Worm (Caenorhabditis elegans) whole organism, young adult: Measurements from ENCODE around the gene erh-1.
A peak's percentile ranks its signal among the peaks of the same experiment; 100 is the strongest.

Experiments used
- B0019.2 ChIP-seq: fragments of 200-800 bp; sonication (Bioruptor generic); conservative IDR thresholded peaks from 2 replicates; pipeline ENCODE4 v1.3.6; 2022; ENCODE audit warnings: missing genetic modification reagents, missing genetic modification characterization, missing compliant biosample characterization
- C17E4.6 ChIP-seq: fragments of 200-800 bp; sonication (Bioruptor generic); IDR thresholded peaks from 2 replicates; pipeline ENCODE4 v1.3.6; 2022; ENCODE audit warnings: missing genetic modification reagents, missing genetic modification characterization, missing compliant biosample characterization
- F22D6.2 ChIP-seq: sonication (generic microtip); optimal IDR thresholded peaks from 2 replicates; lab custom pipeline; 2016; ENCODE audit warnings: mild to moderate bottlenecking, missing genetic modification characterization, missing compliant biosample characterization
- F23B12.7 ChIP-seq: sonication (generic microtip); optimal IDR thresholded peaks from 2 replicates; lab custom pipeline; 2017; ENCODE audit warnings: missing genetic modification characterization, mild to moderate bottlenecking, missing compliant biosample characterization, antibody characterized with exemption, moderate library complexity; ENCODE audit not compliant: insufficient read depth
- F33H1.4 ChIP-seq: fragments of 200-800 bp; sonication (Bioruptor generic); IDR thresholded peaks from 2 replicates; pipeline ENCODE4 v1.3.6; 2022; ENCODE audit warnings: missing genetic modification reagents, missing genetic modification characterization, missing compliant biosample characterization
- K11D2.4 ChIP-seq: fragments of 200-800 bp; sonication (Bioruptor generic); IDR thresholded peaks from 2 replicates; pipeline ENCODE4 v1.3.6; 2022; ENCODE audit warnings: missing genetic modification reagents, missing genetic modification characterization, missing compliant biosample characterization
- T26A5.8 ChIP-seq: sonication (generic microtip); optimal IDR thresholded peaks from 2 replicates; lab custom pipeline; 2016; ENCODE audit warnings: missing genetic modification characterization, missing compliant biosample characterization
- Y56A3A.18 ChIP-seq: fragments of 200-800 bp; sonication (Bioruptor generic); IDR thresholded peaks from 2 replicates; pipeline ENCODE4 v1.3.6; 2022; ENCODE audit warnings: missing genetic modification reagents, missing genetic modification characterization, missing compliant biosample characterization
- ZK185.1 ChIP-seq: sonication (generic microtip); optimal IDR thresholded peaks from 2 replicates; lab custom pipeline; 2016; ENCODE audit warnings: mild to moderate bottlenecking, missing genetic modification characterization, missing compliant biosample characterization; ENCODE audit not compliant: poor library complexity, severe bottlenecking
- aptf-3 ChIP-seq: fragments of 200-800 bp; sonication (Bioruptor generic); IDR thresholded peaks from 2 replicates; pipeline ENCODE4 v1.3.6; 2022; ENCODE audit warnings: missing genetic modification characterization, missing compliant biosample characterization
- atf-7 ChIP-seq: sonication (generic microtip); optimal IDR thresholded peaks from 2 replicates; lab custom pipeline; 2017; ENCODE audit warnings: mild to moderate bottlenecking, missing genetic modification characterization, missing compliant biosample characterization
- athp-1 ChIP-seq: sonication (generic microtip); optimal IDR thresholded peaks from 2 replicates; lab custom pipeline; 2017; ENCODE audit warnings: mild to moderate bottlenecking, missing genetic modification characterization, missing compliant biosample characterization
- ceh-27 ChIP-seq: fragments of 200-800 bp; sonication (Bioruptor generic); optimal IDR thresholded peaks from 2 replicates; lab custom pipeline; 2018; ENCODE audit warnings: mild to moderate bottlenecking, missing genetic modification characterization, moderate library complexity, missing compliant biosample characterization
- dpl-1 ChIP-seq: fragments of 150-350 bp; optimal IDR thresholded peaks from 2 replicates; lab custom pipeline; 2014; ENCODE audit warnings: missing biosample characterization, missing genetic modification reagents, missing genetic modification characterization
- efl-1 ChIP-seq: fragments of 150-350 bp; optimal IDR thresholded peaks from 2 replicates; lab custom pipeline; 2014; ENCODE audit warnings: missing biosample characterization, missing genetic modification reagents, missing genetic modification characterization
- ekl-4 ChIP-seq: fragments of 200-800 bp; sonication (Bioruptor generic); IDR thresholded peaks from 2 replicates; pipeline ENCODE4 v1.3.6; 2022; ENCODE audit warnings: missing genetic modification reagents, missing genetic modification characterization, missing compliant biosample characterization
- ets-4 ChIP-seq: fragments of 200-800 bp; sonication (Bioruptor generic); optimal IDR thresholded peaks from 2 replicates; lab custom pipeline; 2018; ENCODE audit warnings: mild to moderate bottlenecking, missing genetic modification characterization, missing compliant biosample characterization
- gei-17 ChIP-seq: fragments of 200-800 bp; sonication (Bioruptor generic); optimal IDR thresholded peaks from 2 replicates; lab custom pipeline; 2018; ENCODE audit warnings: mild to moderate bottlenecking, missing genetic modification characterization, missing compliant biosample characterization
- hlh-26 ChIP-seq: fragments of 200-800 bp; sonication (Bioruptor generic); conservative IDR thresholded peaks from 2 replicates; pipeline ENCODE4 v1.3.6; 2022; ENCODE audit warnings: missing genetic modification reagents, missing genetic modification characterization, missing compliant biosample characterization
- hmg-20 ChIP-seq: fragments of 200-800 bp; sonication (Bioruptor generic); IDR thresholded peaks from 2 replicates; pipeline ENCODE4 v1.3.6; 2022; ENCODE audit warnings: missing genetic modification reagents, missing genetic modification characterization, missing compliant biosample characterization
- hrde-1 ChIP-seq: sonication (generic microtip); optimal IDR thresholded peaks from 2 replicates; lab custom pipeline; 2016; ENCODE audit warnings: missing genetic modification characterization, mild to moderate bottlenecking, missing compliant biosample characterization, moderate library complexity, missing genotype, missing genetic modification reagents, borderline replicate concordance
- lag-1 ChIP-seq: fragments of 200-800 bp; sonication (Bioruptor generic); IDR thresholded peaks from 2 replicates; pipeline ENCODE4 v1.3.6; 2022; ENCODE audit warnings: missing genetic modification reagents, missing genetic modification characterization, missing compliant biosample characterization
- let-607 ChIP-seq, 2 experiments: fragments of 200-800 bp in 1 of 2; sonication (Bioruptor generic) in 1 of 2; sonication (generic microtip) in 1 of 2; optimal IDR thresholded peaks; 2 replicates each; lab custom pipeline; 2016 to 2018; ENCODE audit warnings: mild to moderate bottlenecking in 2 of 2, missing compliant biosample characterization in 2 of 2, missing genetic modification characterization in 2 of 2, moderate library complexity in 2 of 2, missing genotype in 1 of 2
- lin-35 ChIP-seq, 3 experiments: fragments of 150-350 bp in 2 of 3; sonication (generic microtip) in 1 of 3; optimal IDR thresholded peaks; 2 replicates each; lab custom pipeline; 2014 to 2018; ENCODE audit warnings: missing biosample characterization in 3 of 3, missing genetic modification characterization in 3 of 3, missing genetic modification reagents in 3 of 3
- lin-54 ChIP-seq: fragments of 200-800 bp; sonication (Bioruptor generic); optimal IDR thresholded peaks from 2 replicates; lab custom pipeline; 2018; ENCODE audit warnings: mild to moderate bottlenecking, missing genetic modification characterization, missing compliant biosample characterization
- lir-1 ChIP-seq: fragments of 200-800 bp; sonication (Bioruptor generic); conservative IDR thresholded peaks from 2 replicates; pipeline ENCODE4 v1.3.6; 2022; ENCODE audit warnings: missing genetic modification reagents, missing genetic modification characterization, missing compliant biosample characterization
- lsl-1 ChIP-seq: fragments of 200-800 bp; sonication (Bioruptor generic); optimal IDR thresholded peaks from 2 replicates; lab custom pipeline; 2018; ENCODE audit warnings: mild to moderate bottlenecking, missing genetic modification characterization, moderate library complexity, missing compliant biosample characterization
- madf-3 ChIP-seq: fragments of 200-800 bp; sonication (Bioruptor generic); IDR thresholded peaks from 2 replicates; pipeline ENCODE4 v1.3.6; 2022; ENCODE audit warnings: missing genetic modification reagents, missing genetic modification characterization, missing compliant biosample characterization
- madf-6 ChIP-seq: fragments of 200-800 bp; sonication (Bioruptor generic); IDR thresholded peaks from 2 replicates; pipeline ENCODE4 v1.3.6; 2022; ENCODE audit warnings: missing genetic modification reagents, missing genetic modification characterization, missing compliant biosample characterization
- mcd-1 ChIP-seq: fragments of 200-800 bp; sonication (Bioruptor generic); IDR thresholded peaks from 2 replicates; pipeline ENCODE4 v1.3.6; 2022; ENCODE audit warnings: missing genetic modification reagents, missing genetic modification characterization, missing compliant biosample characterization
- mes-4 ChIP-seq: sonication (generic microtip); optimal IDR thresholded peaks from 2 replicates; lab custom pipeline; 2016; ENCODE audit warnings: missing genotype, missing genetic modification characterization, missing compliant biosample characterization
- nfyb-1 ChIP-seq: fragments of 200-800 bp; sonication (Bioruptor generic); IDR thresholded peaks from 2 replicates; pipeline ENCODE4 v1.3.6; 2022; ENCODE audit warnings: missing genetic modification reagents, missing genetic modification characterization, missing compliant biosample characterization
- pbrm-1 ChIP-seq: fragments of 200-800 bp; sonication (Bioruptor generic); IDR thresholded peaks from 2 replicates; pipeline ENCODE4 v1.3.6; 2022; ENCODE audit warnings: missing genetic modification reagents, missing genetic modification characterization, missing compliant biosample characterization
- pha-4 ChIP-seq: fragments of 150-350 bp; sonication (generic microtip); optimal IDR thresholded peaks from 2 replicates; lab custom pipeline; 2014; ENCODE audit warnings: missing biosample characterization, missing genetic modification reagents, missing genetic modification characterization
- rcor-1 ChIP-seq: fragments of 200-800 bp; sonication (Bioruptor generic); IDR thresholded peaks from 2 replicates; pipeline ENCODE4 v1.3.6; 2022; ENCODE audit warnings: missing genetic modification reagents, missing genetic modification characterization, missing compliant biosample characterization
- repo-1 ChIP-seq: sonication (generic microtip); optimal IDR thresholded peaks from 2 replicates; lab custom pipeline; 2017; ENCODE audit warnings: mild to moderate bottlenecking, missing genetic modification characterization, missing compliant biosample characterization
- sdz-38 ChIP-seq: sonication (generic microtip); optimal IDR thresholded peaks from 2 replicates; lab custom pipeline; 2016; ENCODE audit warnings: missing genotype, missing genetic modification characterization, missing compliant biosample characterization
- snpc-1.1 ChIP-seq: sonication (generic microtip); optimal IDR thresholded peaks from 2 replicates; lab custom pipeline; 2017; ENCODE audit warnings: missing genetic modification characterization, mild to moderate bottlenecking, missing compliant biosample characterization, antibody characterized with exemption, moderate library complexity, missing genotype, missing genetic modification reagents; ENCODE audit not compliant: insufficient read depth
- snpc-1.3 ChIP-seq: sonication (generic microtip); optimal IDR thresholded peaks from 2 replicates; lab custom pipeline; 2017; ENCODE audit warnings: missing genetic modification characterization, mild to moderate bottlenecking, missing compliant biosample characterization, antibody characterized with exemption, moderate library complexity, missing genotype, missing genetic modification reagents; ENCODE audit not compliant: insufficient read depth
- snpc-4 ChIP-seq, 5 experiments: fragments of 150-350 bp in 1 of 5; sonication (generic microtip) in 4 of 5; optimal IDR thresholded peaks; 2 replicates each; lab custom pipeline; 2014 to 2018; ENCODE audit warnings: missing genetic modification characterization in 5 of 5, missing biosample characterization in 3 of 5, antibody characterized with exemption in 2 of 5, mild to moderate bottlenecking in 2 of 5, missing compliant biosample characterization in 2 of 5, missing genotype in 2 of 5, moderate library complexity in 2 of 5, missing genetic modification reagents in 1 of 5
- sptf-2 ChIP-seq: fragments of 200-800 bp; sonication (Bioruptor generic); optimal IDR thresholded peaks from 2 replicates; lab custom pipeline; 2018; ENCODE audit warnings: mild to moderate bottlenecking, missing genetic modification characterization, missing compliant biosample characterization
- tlf-1 ChIP-seq: fragments of 200-800 bp; sonication (Bioruptor generic); optimal IDR thresholded peaks from 2 replicates; lab custom pipeline; 2018; ENCODE audit warnings: mild to moderate bottlenecking, missing genetic modification characterization, missing compliant biosample characterization
- unc-130 ChIP-seq: sonication (generic microtip); optimal IDR thresholded peaks from 2 replicates; lab custom pipeline; 2016; ENCODE audit warnings: missing genetic modification reagents, missing genetic modification characterization, missing compliant biosample characterization
- unc-62 ChIP-seq: fragments of 150-350 bp; optimal IDR thresholded peaks from 2 replicates; lab custom pipeline; 2014; ENCODE audit warnings: missing biosample characterization, missing genetic modification reagents, missing genetic modification characterization
- zim-3 ChIP-seq: sonication (generic microtip); optimal IDR thresholded peaks from 2 replicates; lab custom pipeline; 2017; ENCODE audit warnings: mild to moderate bottlenecking, missing genetic modification characterization, moderate library complexity, missing compliant biosample characterization
- ztf-18 ChIP-seq: sonication (generic microtip); optimal IDR thresholded peaks from 2 replicates; lab custom pipeline; 2016; ENCODE audit warnings: missing genotype, mild to moderate bottlenecking, missing genetic modification characterization, missing compliant biosample characterization
- ztf-26 ChIP-seq: sonication (generic microtip); optimal IDR thresholded peaks from 2 replicates; lab custom pipeline; 2017; ENCODE audit warnings: missing genetic modification characterization, missing compliant biosample characterization

erh-1 gene

DNA sequence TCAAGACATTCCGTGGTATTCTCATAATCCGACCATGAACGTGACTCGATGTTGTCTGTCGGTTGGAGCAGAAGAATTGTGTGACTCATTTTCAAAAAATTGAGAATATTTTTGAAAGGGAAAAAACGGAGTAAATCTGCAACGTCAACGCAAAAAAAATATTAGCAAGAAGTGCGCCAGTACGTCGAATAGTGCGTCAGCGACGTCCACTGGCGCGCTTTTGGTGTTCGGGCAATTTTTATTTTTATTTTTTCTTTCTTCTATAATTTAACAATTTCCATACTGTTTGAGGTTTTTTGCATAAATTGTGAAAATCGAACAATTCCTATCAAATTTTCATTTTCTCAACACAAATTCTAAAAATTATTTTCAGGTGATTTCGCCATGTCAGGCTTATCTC, at the start of gene erh-1, which contains the start of gene lpd-9:
TSS of gene erh-1 (minus strand) at position 204 of the 400 bp plus-strand sequence.
TSS of gene lpd-9 (plus strand) at position 368 of the 400 bp plus-strand sequence.
- no peak for TF ChIP-seq mes-4 (tag; lab: Kevin White, UChicago)
- TF ChIP-seq ets-4 = no peak
- peak; percentile 48; the same call in 1 of the 2 replicates for TF ChIP-seq hmg-20
- TF ChIP-seq K11D2.4 (GFP tag; lab: Robert Waterston, UW) = peak; percentile 63; the same call in 1 of the 2 replicates
- TF ChIP-seq efl-1 (GFP tag; lab: Kevin White, UChicago) = peak; percentile 2
- TF ChIP-seq gei-17 (GFP tag; lab: Kevin White, UChicago) = peak; percentile 23
- no peak for TF ChIP-seq aptf-3
- TF ChIP-seq sptf-2 (GFP tag; lab: Kevin White, UChicago) = no peak
- no peak for TF ChIP-seq B0019.2
- peak; percentile 34 for TF ChIP-seq F22D6.2 (tag; lab: Kevin White, UChicago)
- TF ChIP-seq unc-62 (GFP tag; lab: Kevin White, UChicago) = no peak
- peak; percentile 38 to 78 for TF ChIP-seq let-607 (tag; optimal IDR thresholded peaks at IDR 0.05; lab: Kevin White, UChicago)
- TF ChIP-seq snpc-1.3 (tag; lab: Kevin White, UChicago) = peak; percentile 57
- peak; percentile 56 for TF ChIP-seq F33H1.4 (GFP tag; lab: Robert Waterston, UW)
- TF ChIP-seq lin-35 (GFP tag; optimal IDR thresholded peaks at IDR 0.05; lab: Kevin White, UChicago) = peak in 1 of 3 experiments; percentile 84
- peak; percentile 60 for TF ChIP-seq rcor-1 (GFP tag; lab: Robert Waterston, UW)
- no peak for TF ChIP-seq sdz-38 (tag; lab: Kevin White, UChicago)
- peak; percentile 74 for TF ChIP-seq nfyb-1 (GFP tag; lab: Robert Waterston, UW)
- no peak for TF ChIP-seq pha-4 (tag; lab: Kevin White, UChicago)
- no peak for TF ChIP-seq zim-3 (tag; lab: Kevin White, UChicago)
- peak; percentile 43 for TF ChIP-seq ZK185.1 (tag; lab: Kevin White, UChicago)
- TF ChIP-seq mcd-1 (GFP tag; lab: Robert Waterston, UW) = peak; percentile 82
- TF ChIP-seq F23B12.7 (tag; lab: Kevin White, UChicago) = peak; percentile 13
- peak; percentile 84 for TF ChIP-seq ekl-4 (GFP tag; lab: Robert Waterston, UW)
- no peak for TF ChIP-seq athp-1
- TF ChIP-seq ceh-27 (GFP tag; lab: Kevin White, UChicago) = peak; percentile 7
- TF ChIP-seq hlh-26 (GFP tag; lab: Robert Waterston, UW) = no peak
- peak; percentile 19 for TF ChIP-seq snpc-4 (GFP tag; optimal IDR thresholded peaks at IDR 0.05; lab: Kevin White, UChicago)
- peak in 2 of 4 experiments; percentile 47 to 63 for TF ChIP-seq snpc-4 (tag; optimal IDR thresholded peaks at IDR 0.05; lab: Kevin White, UChicago)
- 0 out of 2 replicates have a peak, but pooled peaks have one; percentile 54 for TF ChIP-seq lir-1 (GFP tag; lab: Robert Waterston, UW)
- no peak for TF ChIP-seq C17E4.6 (GFP tag; lab: Robert Waterston, UW)
- TF ChIP-seq ztf-26 (tag; lab: Kevin White, UChicago) = no peak
- TF ChIP-seq unc-130 (GFP tag; lab: Kevin White, UChicago) = no peak
- TF ChIP-seq ztf-18 (tag; lab: Kevin White, UChicago) = peak; percentile 98
- TF ChIP-seq madf-6 (GFP tag; lab: Robert Waterston, UW) = peak; percentile 71
- TF ChIP-seq Y56A3A.18 (GFP tag; lab: Robert Waterston, UW) = peak; percentile 86
- peak; percentile 2 for TF ChIP-seq atf-7 (tag; lab: Kevin White, UChicago)
- peak; percentile 1 for TF ChIP-seq hrde-1 (tag; lab: Kevin White, UChicago)
- peak; percentile 72 for TF ChIP-seq pbrm-1 (GFP tag; lab: Robert Waterston, UW)
- TF ChIP-seq lag-1 = no peak
- no peak for TF ChIP-seq dpl-1 (GFP tag; lab: Kevin White, UChicago)
- TF ChIP-seq madf-3 (GFP tag; lab: Robert Waterston, UW) = peak; percentile 77; the same call in 1 of the 2 replicates
- peak; percentile 84 for TF ChIP-seq lin-54 (GFP tag; lab: Kevin White, UChicago)
- no peak for TF ChIP-seq T26A5.8
- TF ChIP-seq lsl-1 = peak; percentile 60
- peak; percentile 70 for TF ChIP-seq repo-1 (tag; lab: Kevin White, UChicago)
- no peak for TF ChIP-seq snpc-1.1
- TF ChIP-seq tlf-1 (GFP tag; lab: Kevin White, UChicago) = peak; percentile 49
